Fruit fly (Drosophila melanogaster): ENCODE measurements around the gene CG13901.
A peak's percentile ranks its signal among the peaks of the same experiment; 100 is the strongest.

Gene CG13901

dm6 chr3L:881496-882235 is 44.0 kb upstream of the CG13901 start, which contains the start of gene CG13907 (continued):
- TF ChIP-seq Rfx (GFP tag; IDR thresholded peaks at IDR 0.05) (no peak), CG3726 (GFP tag; IDR thresholded peaks at IDR 0.05) (no peak), pnt (GFP tag; optimal IDR thresholded peaks at IDR 0.05) (no peak), NC2α (GFP tag; optimal IDR thresholded peaks at IDR 0.05) (no peak), CG15601 (tag; optimal IDR thresholded peaks at IDR 0.05) (no peak), Nf-YA (GFP tag; IDR thresholded peaks at IDR 0.05) (no peak), org-1 (GFP tag; optimal IDR thresholded peaks at IDR 0.05) (no peak), Gsc (GFP tag; IDR thresholded peaks at IDR 0.05) (no peak), insv (GFP tag; optimal IDR thresholded peaks at IDR 0.05) (no peak), ato (GFP tag; IDR thresholded peaks at IDR 0.05; ENCODE audit: partially characterized antibody) (no peak), H2.0 (GFP tag; IDR thresholded peaks at IDR 0.05) (no peak), chinmo (GFP tag; IDR thresholded peaks at IDR 0.05; ENCODE audit: partially characterized antibody) (peak; percentile 82), gce (GFP tag; IDR thresholded peaks at IDR 0.05) (no peak), shn (GFP tag; optimal IDR thresholded peaks at IDR 0.05) (no peak), Optix (GFP tag; IDR thresholded peaks at IDR 0.05) (no peak), nerfin-1 (tag; optimal IDR thresholded peaks at IDR 0.05) (peak; percentile 59), Meics (GFP tag; optimal IDR thresholded peaks at IDR 0.05) (no peak), Ets97D (GFP tag; optimal IDR thresholded peaks at IDR 0.05) (no peak), CG9727 (GFP tag; optimal IDR thresholded peaks at IDR 0.05) (no peak), CG14441 (GFP tag; IDR thresholded peaks at IDR 0.05) (no peak), inv (GFP tag; IDR thresholded peaks at IDR 0.05; ENCODE audit: partially characterized antibody) (0 out of 2 replicates have a peak, but pooled peaks have one; percentile 9), CG7839 (tag; optimal IDR thresholded peaks at IDR 0.05) (no peak), CG3838 (GFP tag; optimal IDR thresholded peaks at IDR 0.05) (no peak), CG6854 (GFP tag; optimal IDR thresholded peaks at IDR 0.05) (no peak), YL-1 (GFP tag; optimal IDR thresholded peaks at IDR 0.05) (no peak), Antp (GFP tag; optimal IDR thresholded peaks at IDR 0.05) (no peak), nom (GFP tag; optimal IDR thresholded peaks at IDR 0.05) (no peak), CG6765 (GFP tag; optimal IDR thresholded peaks at IDR 0.05) (no peak), CG8765 (GFP tag; IDR thresholded peaks at IDR 0.05) (no peak), CG15269 (tag; optimal IDR thresholded peaks at IDR 0.05) (no peak), Tbp (GFP tag; optimal IDR thresholded peaks at IDR 0.05) (no peak), run (tag; optimal IDR thresholded peaks at IDR 0.05) (no peak), HmgZ (tag; optimal IDR thresholded peaks at IDR 0.05) (no peak), Side (GFP tag; optimal IDR thresholded peaks at IDR 0.05) (no peak), nau (GFP tag; optimal IDR thresholded peaks at IDR 0.05) (peak; percentile 49), CG11696 (GFP tag; IDR thresholded peaks at IDR 0.05) (no peak), CG16863 (GFP tag; optimal IDR thresholded peaks at IDR 0.05) (no peak), corto (GFP tag; optimal IDR thresholded peaks at IDR 0.05) (no peak), CG4707 (GFP tag; optimal IDR thresholded peaks at IDR 0.05) (no peak), tap (tag; optimal IDR thresholded peaks at IDR 0.05) (no peak), crc (GFP tag; optimal IDR thresholded peaks at IDR 0.05) (no peak), CG11085 (GFP tag; IDR thresholded peaks at IDR 0.05) (no peak), CG7372 (GFP tag; IDR thresholded peaks at IDR 0.05) (no peak), en (GFP tag; optimal IDR thresholded peaks at IDR 0.05) (no peak), mld (GFP tag; IDR thresholded peaks at IDR 0.05; ENCODE audit: partially characterized antibody) (no peak), CG12769 (tag; optimal IDR thresholded peaks at IDR 0.05) (no peak), CG7963 (GFP tag; IDR thresholded peaks at IDR 0.05; ENCODE audit: partially characterized antibody) (no peak), psq (GFP tag; optimal IDR thresholded peaks at IDR 0.05) (no peak), CG11093 (GFP tag; IDR thresholded peaks at IDR 0.05) (no peak), ewg (GFP tag; optimal IDR thresholded peaks at IDR 0.05) (peak; percentile 63)

All from whole organism, embryonic.